Worm (Caenorhabditis elegans): Measurements from ENCODE around the gene cri-3.

ce11 chrIII:3417453-3417852, 21.3 kb downstream of the cri-3 start:
- TF ChIP-seq lin-26 (GFP tag; IDR thresholded peaks at IDR 0.05) (no peak), mel-28 (tag; optimal IDR thresholded peaks at IDR 0.05; ENCODE audit: borderline replicate concordance) (no peak), ama-1 (optimal IDR thresholded peaks at IDR 0.05) (no peak), ama-1 (GFP tag; optimal IDR thresholded peaks at IDR 0.05) (no peak), lin-54 (GFP tag; optimal IDR thresholded peaks at IDR 0.05) (no peak), hlh-12 (tag; optimal IDR thresholded peaks at IDR 0.05) (no peak), hrde-1 (tag; optimal IDR thresholded peaks at IDR 0.05; ENCODE audit: borderline replicate concordance) (no peak), snpc-3.4 (tag; optimal IDR thresholded peaks at IDR 0.05) (no peak), F57C9.4 (tag; optimal IDR thresholded peaks at IDR 0.05) (no peak), Y95B8A.8 (GFP tag; IDR thresholded peaks at IDR 0.05) (no peak), F55B11.4 (tag; optimal IDR thresholded peaks at IDR 0.05; ENCODE audit: borderline replicate concordance, insufficient read depth) (no peak)
